Fruit fly (Drosophila melanogaster): ENCODE measurements around the gene Abp1.

- TF ChIP-seq Clk (GFP tag; optimal IDR thresholded peaks at IDR 0.05) (no peak), CG12768 (GFP tag; optimal IDR thresholded peaks at IDR 0.05) (no peak), kay (GFP tag; ENCODE audit: borderline replicate concordance) (no peak), CG33017 (tag; optimal IDR thresholded peaks at IDR 0.05) (no peak), Mnt (GFP tag; optimal IDR thresholded peaks at IDR 0.05) (no peak), CG7101 (tag; optimal IDR thresholded peaks at IDR 0.05) (no peak), tj (GFP tag; optimal IDR thresholded peaks at IDR 0.05) (no peak), cnc (optimal IDR thresholded peaks at IDR 0.05) (no peak), bab1 (GFP tag; optimal IDR thresholded peaks at IDR 0.05) (no peak), ovo (GFP tag; optimal IDR thresholded peaks at IDR 0.05) (no peak), CG14711 (tag; optimal IDR thresholded peaks at IDR 0.05) (no peak)
Measured at dm6 chr3L:13486860-13487404, 852 bp upstream of the Abp1 start.

Data from whole organism, adult.